Fruit fly (Drosophila melanogaster) Kc167 (cell line): Measurements from ENCODE around the gene Mbs.

Source experiments
- Myc ChIP-seq: fragments of >200 bp; optimal IDR thresholded peaks from 2 replicates; lab custom pipeline; 2017; ENCODE audit warnings: missing external identifiers
- Sin3A ChIP-seq: fragments of >200 bp; optimal IDR thresholded peaks from 2 replicates; lab custom pipeline; 2018; ENCODE audit warnings: missing external identifiers
- h ChIP-seq: fragments of >200 bp; optimal IDR thresholded peaks from 3 replicates; lab custom pipeline; 2018; ENCODE audit warnings: missing external identifiers
- insv ChIP-seq: fragments of >200 bp; optimal IDR thresholded peaks from 3 replicates; lab custom pipeline; 2018; ENCODE audit warnings: missing external identifiers
- psq ChIP-seq: fragments of >200 bp; optimal IDR thresholded peaks from 2 replicates; lab custom pipeline; 2017; ENCODE audit warnings: missing external identifiers
- ttk ChIP-seq: sonication (Bioruptor generic); optimal IDR thresholded peaks from 2 replicates; lab custom pipeline; 2017; ENCODE audit warnings: missing external identifiers

The Mbs gene

DNA sequence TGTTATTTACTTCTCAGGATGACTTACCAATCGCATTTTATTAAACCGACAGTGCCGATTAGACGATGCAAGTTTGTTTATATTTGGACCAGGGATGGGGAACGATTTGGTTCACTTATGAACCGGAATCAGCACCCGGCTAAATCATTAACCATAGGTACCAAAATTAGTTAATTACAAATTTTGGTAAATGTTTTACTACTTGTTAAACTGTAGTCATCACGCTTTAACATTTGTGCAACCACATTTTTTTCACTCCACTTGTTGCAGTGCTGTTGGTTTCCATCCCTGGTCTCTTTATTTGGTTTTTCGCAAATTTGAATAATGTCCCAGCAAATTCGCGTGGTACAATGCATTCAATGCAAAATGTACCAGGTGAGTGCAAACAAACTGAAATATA lies 53.8 kb downstream of the Mbs start, which contains the start of the genes IntS9 and CG43295:
TSS of gene IntS9 (minus strand) at position 100 of the 400 bp plus-strand sequence.
TSS of gene CG43295 (plus strand) at position 325 of the 400 bp plus-strand sequence.
- TF ChIP-seq Myc (lab: Kevin White, UChicago) (no peak), ttk (lab: Kevin White, UChicago) (no peak), insv (no peak), psq (lab: Kevin White, UChicago) (no peak), h (lab: Kevin White, UChicago) (no peak), Sin3A (lab: Kevin White, UChicago) (no peak)

DNA sequence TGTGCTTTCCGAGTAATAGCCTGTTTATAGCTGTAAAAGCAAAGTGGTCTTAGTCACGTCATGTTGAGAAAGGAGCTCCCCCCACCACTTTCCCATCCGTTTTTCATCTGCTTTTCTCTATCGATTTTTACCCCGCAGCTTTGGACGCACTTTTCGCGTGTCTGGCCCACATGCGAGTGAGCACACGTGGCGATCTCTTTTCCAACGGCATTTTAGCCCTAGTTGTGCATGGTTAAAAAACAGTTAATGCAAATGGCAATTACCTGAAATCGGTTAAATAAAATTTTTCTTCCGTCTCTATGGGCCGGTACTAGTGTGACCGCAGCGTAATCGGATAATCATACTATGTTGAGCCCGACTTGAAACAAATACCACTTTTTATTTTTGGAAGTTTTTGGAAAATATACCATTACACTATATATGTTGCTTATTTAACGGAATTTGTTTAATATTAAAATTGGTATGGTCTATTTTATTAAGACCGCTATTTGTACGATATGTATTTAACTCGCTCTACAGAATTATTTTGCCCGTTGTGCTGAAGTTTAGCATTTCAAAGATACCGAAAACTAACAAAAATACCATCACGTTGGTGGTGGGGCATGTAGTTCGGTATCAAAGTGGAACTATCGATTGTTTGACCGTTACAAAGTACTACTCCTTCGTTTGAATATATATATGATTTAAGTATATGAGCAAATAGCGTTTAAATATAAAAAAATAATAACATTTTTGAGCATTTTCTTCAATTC lies 60.5 kb downstream of the Mbs start, which contains the start of gene Zn72D:
TSS of gene Zn72D (minus strand) at position 558 of the 752 bp plus-strand sequence.
- TF ChIP-seq h (lab: Kevin White, UChicago) (no peak), Myc (lab: Kevin White, UChicago) (no peak), ttk (lab: Kevin White, UChicago) (no peak), insv (no peak), Sin3A (lab: Kevin White, UChicago) (no peak), psq (lab: Kevin White, UChicago) (no peak)

dm6 chr3L:16113003-16113606 lies 61.3 kb downstream of the Mbs start, which contains the start of gene Taf4:
Taf4 (plus strand) TSS chr3L:16113212.
- TF ChIP-seq psq (lab: Kevin White, UChicago) (no peak), h (lab: Kevin White, UChicago) (no peak), ttk (lab: Kevin White, UChicago) (no peak), Sin3A (lab: Kevin White, UChicago) (no peak), insv (no peak), Myc (lab: Kevin White, UChicago) (no peak)

- TF ChIP-seq h (lab: Kevin White, UChicago) (no peak), psq (lab: Kevin White, UChicago) (no peak), Myc (lab: Kevin White, UChicago) (no peak), ttk (lab: Kevin White, UChicago) (no peak), Sin3A (lab: Kevin White, UChicago) (no peak), insv (no peak)
These were observed 62.0 kb downstream of the Mbs start for dm6 chr3L:16113607-16114337.

DNA sequence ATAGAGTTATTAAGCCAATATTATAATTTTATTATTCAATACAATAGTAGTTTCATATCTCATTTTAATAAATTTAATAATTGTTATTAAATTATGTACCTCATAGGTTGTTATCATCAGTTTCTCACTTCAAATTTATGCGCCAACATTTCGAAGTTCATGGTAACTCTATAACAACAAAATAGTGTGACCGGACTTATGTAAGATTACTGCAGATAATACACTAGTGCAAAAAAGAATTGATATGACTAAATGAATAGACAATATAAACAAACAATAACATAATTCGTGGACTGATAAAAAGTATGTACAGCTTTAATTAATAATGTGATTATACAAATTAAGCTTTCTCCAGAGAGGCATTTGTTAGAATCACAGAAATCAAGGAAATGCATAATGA lies 70.0 kb downstream of the Mbs start, which contains the start of gene Strump:
TSS of gene Strump (plus strand) at position 212 of the 400 bp plus-strand sequence.
- no peak for TF ChIP-seq psq (lab: Kevin White, UChicago)
- no peak for TF ChIP-seq insv
- TF ChIP-seq Sin3A (lab: Kevin White, UChicago): no peak
- no peak for TF ChIP-seq h (lab: Kevin White, UChicago)
- TF ChIP-seq ttk (lab: Kevin White, UChicago): no peak
- TF ChIP-seq Myc (lab: Kevin White, UChicago): no peak

DNA sequence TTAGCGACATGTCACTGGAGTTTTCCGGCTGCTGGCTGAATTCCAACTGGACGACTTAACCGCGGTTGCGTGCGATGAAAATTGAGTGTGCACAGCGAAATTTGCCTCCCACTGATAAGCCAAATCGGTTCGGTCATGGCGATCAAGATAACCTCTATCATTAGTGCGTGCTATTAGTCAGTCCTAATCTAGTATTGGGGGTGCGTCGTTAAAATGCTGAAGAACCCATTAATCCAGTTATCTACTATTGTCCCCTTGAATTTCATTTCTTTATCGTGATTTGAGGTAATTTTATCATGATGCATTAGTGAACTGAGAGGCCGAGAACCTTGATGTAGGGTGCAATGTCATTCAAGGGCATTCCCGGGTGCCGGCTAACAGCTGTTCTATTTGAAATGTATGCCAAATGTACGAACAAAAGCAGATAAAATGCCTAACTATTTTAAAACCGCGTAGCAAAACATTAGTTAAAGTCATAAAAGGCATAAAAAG lies 76.8 kb downstream of the Mbs start, which contains the start of gene Pgm1:
TSS of gene Pgm1 (minus strand) at position 51 of the 492 bp plus-strand sequence.
- TF ChIP-seq Sin3A (lab: Kevin White, UChicago): no peak

DNA sequence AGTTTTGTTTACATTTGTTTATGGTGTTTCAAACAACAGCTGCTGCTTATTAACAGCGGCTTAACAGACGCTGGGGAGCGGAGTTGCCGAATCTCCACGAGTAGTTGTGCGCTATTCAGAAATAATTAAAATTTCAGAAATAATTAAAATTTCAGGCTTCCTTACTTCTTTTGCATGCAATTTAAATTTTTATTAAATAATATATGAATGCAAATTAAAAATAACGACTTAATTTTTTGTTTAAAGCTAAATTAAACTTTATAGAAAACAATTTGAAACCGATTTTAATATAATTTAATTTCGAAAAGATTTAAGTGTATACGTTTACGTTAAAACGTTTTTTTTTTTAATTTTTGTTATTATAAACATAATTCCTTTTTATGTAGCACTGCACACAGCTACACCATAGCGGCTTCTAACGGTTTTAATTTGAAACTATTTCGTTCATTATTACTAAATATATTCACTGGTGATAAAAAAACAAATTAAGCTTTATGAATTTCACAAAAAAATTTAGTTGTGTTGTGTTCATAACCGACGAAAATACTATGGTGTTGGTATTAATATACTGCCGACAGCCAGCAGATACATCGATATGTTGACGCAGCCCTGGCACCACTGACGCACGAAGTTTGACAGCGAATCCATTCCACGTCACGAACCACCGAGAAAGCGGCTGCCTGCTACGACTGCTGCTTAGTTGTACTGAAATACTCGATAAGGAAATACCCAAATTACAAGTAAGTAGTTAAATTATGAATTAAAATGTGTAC lies 77.4 kb downstream of the Mbs start, which contains the start of gene SsRbeta:
TSS of gene SsRbeta (plus strand) at position 645 of the 773 bp plus-strand sequence.
- no peak for TF ChIP-seq h (lab: Kevin White, UChicago)
- TF ChIP-seq psq (lab: Kevin White, UChicago): no peak
- TF ChIP-seq Myc (lab: Kevin White, UChicago): no peak
- no peak for TF ChIP-seq ttk (lab: Kevin White, UChicago)
- no peak for TF ChIP-seq insv
- no peak for TF ChIP-seq Sin3A (lab: Kevin White, UChicago)
